Fruit fly (Drosophila melanogaster) whole organism, embryonic: ENCODE measurements around the gene ps.

Experiments used
- BtbVII ChIP-seq: fragments of 200-800 bp; sonication (Bioruptor generic); optimal IDR thresholded peaks from 3 replicates; lab custom pipeline; 2017; ENCODE audit warnings: missing biosample characterization, mild to moderate bottlenecking, missing genetic modification characterization
- Bteb2 ChIP-seq: fragments of 200-800 bp; sonication (Bioruptor generic); optimal IDR thresholded peaks from 2 replicates; lab custom pipeline; 2016; ENCODE audit warnings: missing biosample characterization, missing genetic modification characterization
- CG14014 ChIP-seq: fragments of 200-800 bp; sonication (Bioruptor generic); IDR thresholded peaks from 2 replicates; pipeline ENCODE4 v1.3.6; 2022; ENCODE audit warnings: missing biosample characterization, missing genetic modification characterization
- CG14667 ChIP-seq: fragments of 200-800 bp; sonication (Bioruptor generic); IDR thresholded peaks from 2 replicates; pipeline ENCODE4 v1.3.6; 2022; ENCODE audit warnings: missing biosample characterization, missing genetic modification characterization
- CG14710 ChIP-seq: fragments of 200-800 bp; sonication (Bioruptor generic); optimal IDR thresholded peaks from 3 replicates; lab custom pipeline; 2019; ENCODE audit warnings: missing biosample characterization, mild to moderate bottlenecking, missing genetic modification characterization, moderate library complexity
- CG1603 ChIP-seq: fragments of 200-800 bp; sonication (Bioruptor generic); optimal IDR thresholded peaks from 2 replicates; lab custom pipeline; 2019; ENCODE audit warnings: missing biosample characterization, mild to moderate bottlenecking, missing genetic modification characterization, moderate library complexity
- CG16779 ChIP-seq: fragments of 200-800 bp; sonication (Bioruptor generic); IDR thresholded peaks from 2 replicates; pipeline ENCODE4 v1.3.6; 2022; ENCODE audit warnings: missing biosample characterization, missing genetic modification characterization
- CG17385 ChIP-seq: fragments of 200-800 bp; sonication (Bioruptor generic); optimal IDR thresholded peaks from 3 replicates; lab custom pipeline; 2018; ENCODE audit warnings: missing biosample characterization, mild to moderate bottlenecking, missing genetic modification characterization
- CG1832 ChIP-seq: fragments of 200-800 bp; sonication (Bioruptor generic); optimal IDR thresholded peaks from 2 replicates; lab custom pipeline; 2017; ENCODE audit warnings: missing biosample characterization, mild to moderate bottlenecking, missing genetic modification characterization, inconsistent platforms
- CG18476 ChIP-seq: fragments of 200-800 bp; sonication (Bioruptor generic); optimal IDR thresholded peaks from 2 replicates; lab custom pipeline; 2016; ENCODE audit warnings: missing biosample characterization, mild to moderate bottlenecking, missing genetic modification characterization
- CG30431 ChIP-seq: fragments of 200-800 bp; sonication (Bioruptor generic); optimal IDR thresholded peaks from 2 replicates; lab custom pipeline; 2017; ENCODE audit warnings: missing biosample characterization, missing genetic modification characterization
- CG3407 ChIP-seq: fragments of 200-800 bp; sonication (Bioruptor generic); optimal IDR thresholded peaks from 2 replicates; lab custom pipeline; 2018; ENCODE audit warnings: missing biosample characterization, mild to moderate bottlenecking, missing genetic modification characterization
- CG34224 ChIP-seq: fragments of 200-800 bp; sonication (Bioruptor generic); IDR thresholded peaks from 3 replicates; pipeline ENCODE4 v1.3.6; 2022; ENCODE audit warnings: missing biosample characterization, missing genetic modification characterization; ENCODE audit not compliant: partially characterized antibody
- CG3838 ChIP-seq: fragments of 200-800 bp; sonication (Bioruptor generic); optimal IDR thresholded peaks from 3 replicates; lab custom pipeline; 2016; ENCODE audit warnings: missing biosample characterization, missing genetic modification characterization
- CG3847 ChIP-seq: fragments of 200-800 bp; sonication (Bioruptor generic); IDR thresholded peaks from 2 replicates; pipeline ENCODE4 v1.3.6; 2022; ENCODE audit warnings: missing biosample characterization, missing genetic modification characterization
- CG3995 ChIP-seq: fragments of 200-800 bp; sonication (Bioruptor generic); optimal IDR thresholded peaks from 3 replicates; lab custom pipeline; 2016; ENCODE audit warnings: missing biosample characterization, missing genetic modification characterization
- CG4404 ChIP-seq: fragments of 200-800 bp; sonication (Bioruptor generic); IDR thresholded peaks from 2 replicates; pipeline ENCODE4 v1.3.6; 2022; ENCODE audit warnings: missing biosample characterization, missing genetic modification characterization
- CG5245 ChIP-seq: fragments of 200-800 bp; sonication (Bioruptor generic); optimal IDR thresholded peaks from 3 replicates; lab custom pipeline; 2016; ENCODE audit warnings: missing biosample characterization, missing genetic modification characterization
- CG6813 ChIP-seq: fragments of 200-800 bp; sonication (Bioruptor generic); optimal IDR thresholded peaks from 2 replicates; lab custom pipeline; 2017; ENCODE audit warnings: missing biosample characterization, missing genetic modification characterization, mild to moderate bottlenecking, moderate library complexity, missing genetic modification reagents
- CG7839 ChIP-seq: fragments of 200-800 bp; sonication (Bioruptor generic); optimal IDR thresholded peaks from 3 replicates; lab custom pipeline; 2018; ENCODE audit warnings: missing biosample characterization, mild to moderate bottlenecking, missing genetic modification characterization, moderate library complexity
- CG7987 ChIP-seq: fragments of 200-800 bp; sonication (Bioruptor generic); optimal IDR thresholded peaks from 2 replicates; lab custom pipeline; 2018; ENCODE audit warnings: missing biosample characterization, mild to moderate bottlenecking, missing genetic modification characterization, moderate library complexity
- CG8924 ChIP-seq: fragments of 200-800 bp; optimal IDR thresholded peaks from 3 replicates; lab custom pipeline; 2019; ENCODE audit warnings: missing biosample characterization, mild to moderate bottlenecking, missing genetic modification characterization, moderate library complexity
- H15 ChIP-seq: fragments of 200-800 bp; sonication (Bioruptor generic); IDR thresholded peaks from 3 replicates; pipeline ENCODE4 v1.3.6; 2022; ENCODE audit warnings: missing biosample characterization, missing genetic modification characterization
- Hr3 ChIP-seq: fragments of 200-800 bp; sonication (Bioruptor generic); optimal IDR thresholded peaks from 3 replicates; lab custom pipeline; 2016; ENCODE audit warnings: missing biosample characterization, missing genetic modification characterization
- Mes4 ChIP-seq: fragments of 200-800 bp; sonication (Bioruptor generic); optimal IDR thresholded peaks from 2 replicates; lab custom pipeline; 2016; ENCODE audit warnings: missing biosample characterization, missing genetic modification characterization
- NC2α ChIP-seq: fragments of 200-800 bp; sonication (Bioruptor generic); optimal IDR thresholded peaks from 2 replicates; lab custom pipeline; 2016; ENCODE audit warnings: missing biosample characterization, missing genetic modification characterization
- Scr ChIP-seq: fragments of 200-800 bp; sonication (Bioruptor generic); IDR thresholded peaks from 2 replicates; pipeline ENCODE4 v1.3.6; 2022; ENCODE audit warnings: missing biosample characterization, missing genetic modification characterization; ENCODE audit not compliant: partially characterized antibody
- Sry-β ChIP-seq: fragments of 200-800 bp; sonication (Bioruptor generic); optimal IDR thresholded peaks from 2 replicates; lab custom pipeline; 2018; ENCODE audit warnings: missing biosample characterization, mild to moderate bottlenecking, missing genetic modification characterization, moderate library complexity
- amos ChIP-seq: fragments of 200-800 bp; sonication (Bioruptor generic); IDR thresholded peaks from 2 replicates; pipeline ENCODE4 v1.3.6; 2022; ENCODE audit warnings: missing biosample characterization, missing genetic modification characterization; ENCODE audit not compliant: partially characterized antibody
- ap ChIP-seq: fragments of 200-800 bp; sonication (Bioruptor generic); IDR thresholded peaks from 2 replicates; pipeline ENCODE4 v1.3.6; 2022; ENCODE audit warnings: missing biosample characterization, missing genetic modification characterization
- bigmax ChIP-seq: fragments of 200-800 bp; sonication (Bioruptor generic); optimal IDR thresholded peaks from 2 replicates; lab custom pipeline; 2018; ENCODE audit warnings: missing biosample characterization, mild to moderate bottlenecking, missing genetic modification characterization
- cg ChIP-seq: fragments of 200-800 bp; sonication (Bioruptor generic); optimal IDR thresholded peaks from 3 replicates; lab custom pipeline; 2019; ENCODE audit warnings: missing biosample characterization, mild to moderate bottlenecking, missing genetic modification characterization, moderate library complexity
- chn ChIP-seq: fragments of 200-800 bp; sonication (Bioruptor generic); optimal IDR thresholded peaks from 2 replicates; lab custom pipeline; 2016; ENCODE audit warnings: missing biosample characterization, missing genetic modification characterization
- disco-r ChIP-seq: fragments of 200-800 bp; sonication (Bioruptor generic); optimal IDR thresholded peaks from 2 replicates; lab custom pipeline; 2016; ENCODE audit warnings: missing biosample characterization, missing genetic modification characterization
- ftz-f1 ChIP-seq: fragments of 200-800 bp; sonication (Bioruptor generic); optimal IDR thresholded peaks from 2 replicates; lab custom pipeline; 2016; ENCODE audit warnings: missing biosample characterization, missing genetic modification characterization
- gce ChIP-seq: fragments of 200-800 bp; sonication (Bioruptor generic); IDR thresholded peaks from 3 replicates; pipeline ENCODE4 v1.3.6; 2022; ENCODE audit warnings: missing biosample characterization, missing genetic modification characterization
- gsb-n ChIP-seq: fragments of 200-800 bp; sonication (Bioruptor generic); optimal IDR thresholded peaks from 3 replicates; lab custom pipeline; 2018; ENCODE audit warnings: missing biosample characterization, mild to moderate bottlenecking, missing genetic modification characterization
- jing ChIP-seq: fragments of 200-800 bp; sonication (Bioruptor generic); optimal IDR thresholded peaks from 2 replicates; lab custom pipeline; 2018; ENCODE audit warnings: missing biosample characterization, mild to moderate bottlenecking, missing genetic modification characterization
- kah ChIP-seq: fragments of 200-800 bp; sonication (Bioruptor generic); optimal IDR thresholded peaks from 2 replicates; lab custom pipeline; 2018; ENCODE audit warnings: missing biosample characterization, mild to moderate bottlenecking, missing genetic modification characterization
- kay ChIP-seq: fragments of 200-800 bp; sonication (Bioruptor generic); optimal IDR thresholded peaks from 2 replicates; lab custom pipeline; 2016; ENCODE audit warnings: missing biosample characterization, missing genetic modification characterization
- lab ChIP-seq: fragments of 200-800 bp; sonication (Bioruptor generic); optimal IDR thresholded peaks from 3 replicates; lab custom pipeline; 2017; ENCODE audit warnings: missing biosample characterization, missing genetic modification characterization, mild to moderate bottlenecking, moderate library complexity, missing genetic modification reagents
- lmd ChIP-seq: fragments of 200-800 bp; sonication (Bioruptor generic); IDR thresholded peaks from 2 replicates; pipeline ENCODE4 v1.3.6; 2022; ENCODE audit warnings: missing biosample characterization, missing genetic modification characterization
- pzg ChIP-seq: fragments of 200-800 bp; sonication (Bioruptor generic); optimal IDR thresholded peaks from 3 replicates; lab custom pipeline; 2018; ENCODE audit warnings: missing biosample characterization, mild to moderate bottlenecking, missing genetic modification characterization, moderate library complexity
- row ChIP-seq: fragments of 200-800 bp; sonication (Bioruptor generic); IDR thresholded peaks from 3 replicates; pipeline ENCODE4 v1.3.6; 2022; ENCODE audit warnings: missing biosample characterization, missing genetic modification characterization
- scrt ChIP-seq: fragments of 200-800 bp; sonication (Bioruptor generic); optimal IDR thresholded peaks from 2 replicates; lab custom pipeline; 2018; ENCODE audit warnings: missing biosample characterization, mild to moderate bottlenecking, missing genetic modification characterization, moderate library complexity
- sd ChIP-seq: fragments of 200-800 bp; sonication (Bioruptor generic); optimal IDR thresholded peaks from 3 replicates; lab custom pipeline; 2018; ENCODE audit warnings: missing biosample characterization, mild to moderate bottlenecking, missing genetic modification characterization, moderate library complexity
- tio ChIP-seq: fragments of 200-800 bp; sonication (Bioruptor generic); optimal IDR thresholded peaks from 2 replicates; lab custom pipeline; 2017; ENCODE audit warnings: missing biosample characterization, missing genetic modification characterization, inconsistent platforms

The ps gene

DNA sequence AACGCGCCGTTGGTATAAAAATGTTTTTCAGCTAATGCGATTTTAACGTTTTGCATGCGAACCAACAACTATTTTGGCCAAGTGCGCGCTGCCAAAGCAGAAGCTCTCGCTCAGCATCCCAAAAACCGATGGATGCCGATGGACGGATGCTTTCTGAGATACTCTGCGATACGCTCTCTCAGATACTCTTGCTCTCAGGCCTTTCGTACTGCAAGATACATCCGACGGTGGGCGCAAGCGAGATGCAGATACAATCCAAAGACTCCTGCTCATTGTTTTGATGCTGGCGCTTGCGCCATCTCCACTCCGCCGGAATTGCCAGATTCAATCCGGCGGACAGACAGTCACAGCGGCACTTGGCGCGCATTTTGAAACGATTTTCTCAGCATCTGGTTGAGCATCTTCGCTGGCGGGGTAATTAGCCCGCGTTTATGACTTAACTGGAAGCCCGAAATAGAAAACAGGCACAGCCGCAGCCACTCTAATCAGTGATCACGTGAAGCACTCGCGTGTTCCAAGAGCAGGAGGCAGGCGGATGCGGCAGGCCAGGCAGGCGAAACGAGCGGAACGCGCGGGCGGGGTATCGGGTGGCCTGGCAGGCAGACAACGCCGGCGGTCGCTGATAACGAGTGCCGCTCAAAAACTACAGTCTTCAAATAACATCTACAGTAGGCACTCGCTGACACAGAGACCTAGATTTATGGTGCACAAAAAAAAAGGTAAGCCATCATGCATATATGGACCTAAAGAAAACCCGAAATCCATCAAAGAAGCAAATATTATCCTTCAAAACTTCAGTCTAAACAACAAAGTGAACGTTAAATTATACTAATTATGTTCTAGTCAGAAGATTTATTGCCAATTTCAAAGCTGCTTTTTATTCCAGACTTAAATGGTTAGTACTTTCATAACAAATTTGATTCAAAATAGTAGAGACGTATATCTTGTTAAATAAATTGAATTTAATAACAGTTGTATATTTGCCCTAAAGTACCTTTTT, 76.2 kb downstream of the ps start, which contains the start of gene CG16779:
TSS of gene CG16779 (minus strand) at position 51 of the 1,000 bp plus-strand sequence.
- peak; percentile 71 for TF ChIP-seq row
- TF ChIP-seq sd (tag; lab: Kevin White, UChicago), result no peak
- TF ChIP-seq Hr3, result peak; percentile 53
- TF ChIP-seq CG18476, result peak; percentile 4
- TF ChIP-seq H15 (GFP tag; lab: Robert Waterston, UW), result no peak
- no peak for TF ChIP-seq CG3407 (GFP tag; lab: Kevin White, UChicago)
- peak; percentile 43 for TF ChIP-seq CG30431 (GFP tag; lab: Kevin White, UChicago)
- TF ChIP-seq CG1603, result no peak
- no peak for TF ChIP-seq gce (GFP tag; lab: Robert Waterston, UW)
- no peak for TF ChIP-seq kah
- no peak for TF ChIP-seq bigmax (GFP tag; lab: Kevin White, UChicago)
- peak; percentile 33 for TF ChIP-seq ftz-f1 (GFP tag; lab: Kevin White, UChicago)
- TF ChIP-seq CG4404 (GFP tag; lab: Robert Waterston, UW), result peak; percentile 36; the same call in 1 of the 2 replicates
- TF ChIP-seq CG16779 (GFP tag; lab: Robert Waterston, UW), result 0 out of 2 replicates have a peak, but pooled peaks have one; percentile 24
- peak; percentile 30 for TF ChIP-seq CG6813 (GFP tag; lab: Kevin White, UChicago)
- peak; percentile 15 for TF ChIP-seq Bteb2 (GFP tag; lab: Kevin White, UChicago)
- TF ChIP-seq CG7987 (GFP tag; lab: Kevin White, UChicago), result peak; percentile 96
- TF ChIP-seq jing, result peak; percentile 3
- no peak for TF ChIP-seq lab (GFP tag; lab: Kevin White, UChicago)
- TF ChIP-seq chn (GFP tag; lab: Kevin White, UChicago), result peak; percentile 6
- peak; percentile 73 for TF ChIP-seq CG7839 (tag; lab: Kevin White, UChicago)
- peak; percentile 16 for TF ChIP-seq disco-r
- 0 out of 2 replicates have a peak, but pooled peaks have one; percentile 31 for TF ChIP-seq Scr (GFP tag; lab: Robert Waterston, UW)
- TF ChIP-seq NC2α (GFP tag; lab: Kevin White, UChicago), result no peak
- peak; percentile 61 for TF ChIP-seq CG1832 (GFP tag; lab: Kevin White, UChicago)
- no peak for TF ChIP-seq CG14667 (GFP tag; lab: Robert Waterston, UW)
- TF ChIP-seq CG34224 (GFP tag; lab: Robert Waterston, UW), result 0 out of 3 replicates have a peak, but pooled peaks have one; percentile 24
- peak; percentile 1 for TF ChIP-seq scrt (GFP tag; lab: Kevin White, UChicago)
- no peak for TF ChIP-seq CG3838 (GFP tag; lab: Kevin White, UChicago)
- TF ChIP-seq amos, result no peak
- TF ChIP-seq CG5245 (GFP tag; lab: Kevin White, UChicago), result peak; percentile 36
- TF ChIP-seq cg, result no peak
- peak; percentile 50 for TF ChIP-seq tio
- TF ChIP-seq CG17385 (GFP tag; lab: Kevin White, UChicago), result peak; percentile 33
- peak; percentile 5 for TF ChIP-seq kay
- TF ChIP-seq ap (GFP tag; lab: Robert Waterston, UW), result no peak
- TF ChIP-seq CG14014, result no peak
- TF ChIP-seq Mes4, result no peak
- TF ChIP-seq BtbVII (GFP tag; lab: Kevin White, UChicago), result no peak
- TF ChIP-seq CG3847 (GFP tag; lab: Robert Waterston, UW), result 0 out of 2 replicates have a peak, but pooled peaks have one; percentile 11
- TF ChIP-seq CG3995 (GFP tag; lab: Kevin White, UChicago), result no peak
- TF ChIP-seq CG14710, result peak; percentile 50
- no peak for TF ChIP-seq Sry-β (GFP tag; lab: Kevin White, UChicago)
- TF ChIP-seq gsb-n (tag; lab: Kevin White, UChicago), result no peak
- peak; percentile 14 for TF ChIP-seq CG8924 (tag; lab: Kevin White, UChicago)
- peak; percentile 64 for TF ChIP-seq pzg (GFP tag; lab: Kevin White, UChicago)
- peak; percentile 33; the same call in 1 of the 2 replicates for TF ChIP-seq lmd (GFP tag; lab: Robert Waterston, UW)
